Fruit fly (Drosophila melanogaster) whole organism, embryonic: ENCODE results near the gene Kmn1.

Experiments
- Atf-2 ChIP-seq: fragments of 200-800 bp; sonication (Bioruptor generic); optimal IDR thresholded peaks from 2 replicates; lab custom pipeline; 2016; ENCODE audit warnings: missing biosample characterization, missing genetic modification characterization
- CG12071 ChIP-seq: fragments of 200-800 bp; sonication (Bioruptor generic); optimal IDR thresholded peaks from 3 replicates; lab custom pipeline; 2018; ENCODE audit warnings: missing biosample characterization, mild to moderate bottlenecking, missing genetic modification characterization
- CG12659 ChIP-seq: fragments of 200-800 bp; sonication (Bioruptor generic); optimal IDR thresholded peaks from 3 replicates; lab custom pipeline; 2017; ENCODE audit warnings: mild to moderate bottlenecking, missing biosample characterization, missing genetic modification reagents, missing genetic modification characterization
- CG12942 ChIP-seq: fragments of 200-800 bp; sonication (Bioruptor generic); optimal IDR thresholded peaks from 3 replicates; lab custom pipeline; 2016; ENCODE audit warnings: missing biosample characterization, missing genetic modification characterization
- CG1602 ChIP-seq: fragments of 200-800 bp; sonication (Bioruptor generic); optimal IDR thresholded peaks from 3 replicates; lab custom pipeline; 2016; ENCODE audit warnings: missing biosample characterization, missing genetic modification characterization
- CG16813 ChIP-seq: fragments of 200-800 bp; sonication (Bioruptor generic); IDR thresholded peaks from 3 replicates; pipeline ENCODE4 v1.3.6; 2022; ENCODE audit warnings: missing biosample characterization, missing genetic modification characterization; ENCODE audit not compliant: partially characterized antibody
- CG2875 ChIP-seq: fragments of 200-800 bp; sonication (Bioruptor generic); optimal IDR thresholded peaks from 2 replicates; lab custom pipeline; 2017; ENCODE audit warnings: missing biosample characterization, mild to moderate bottlenecking, missing genetic modification characterization, missing genetic modification reagents
- CG2889 ChIP-seq: fragments of 200-800 bp; sonication (Bioruptor generic); IDR thresholded peaks from 3 replicates; pipeline ENCODE4 v1.3.6; 2022; ENCODE audit warnings: missing biosample characterization, missing genetic modification characterization
- CG32532 ChIP-seq: fragments of 200-800 bp; sonication (Bioruptor generic); IDR thresholded peaks from 2 replicates; pipeline ENCODE4 v1.3.6; 2022; ENCODE audit warnings: missing biosample characterization, missing genetic modification characterization
- CG3847 ChIP-seq: fragments of 200-800 bp; sonication (Bioruptor generic); IDR thresholded peaks from 2 replicates; pipeline ENCODE4 v1.3.6; 2022; ENCODE audit warnings: missing biosample characterization, missing genetic modification characterization
- CG4360 ChIP-seq: fragments of 200-800 bp; sonication (Bioruptor generic); IDR thresholded peaks from 2 replicates; pipeline ENCODE4 v1.3.6; 2022; ENCODE audit warnings: missing biosample characterization, missing genetic modification characterization
- CG6175 ChIP-seq: fragments of 200-800 bp; sonication (Bioruptor generic); IDR thresholded peaks from 3 replicates; pipeline ENCODE4 v1.3.6; 2022; ENCODE audit warnings: missing biosample characterization, missing genetic modification characterization
- CG6765 ChIP-seq: fragments of 200-800 bp; sonication (Bioruptor generic); optimal IDR thresholded peaks from 3 replicates; lab custom pipeline; 2017; ENCODE audit warnings: missing biosample characterization, mild to moderate bottlenecking, missing genetic modification characterization
- CG6854 ChIP-seq: fragments of 200-800 bp; sonication (Bioruptor generic); optimal IDR thresholded peaks from 3 replicates; lab custom pipeline; 2017; ENCODE audit warnings: missing biosample characterization, mild to moderate bottlenecking, missing genetic modification characterization
- CG8281 ChIP-seq: fragments of 200-800 bp; sonication (Bioruptor generic); optimal IDR thresholded peaks from 2 replicates; lab custom pipeline; 2018; ENCODE audit warnings: missing biosample characterization, mild to moderate bottlenecking, missing genetic modification characterization, moderate library complexity
- CG9609 ChIP-seq: fragments of 200-800 bp; sonication (Bioruptor generic); optimal IDR thresholded peaks from 3 replicates; lab custom pipeline; 2016; ENCODE audit warnings: missing biosample characterization, missing genetic modification characterization
- CTCF ChIP-seq: fragments of 200-800 bp; sonication (Bioruptor generic); optimal IDR thresholded peaks from 2 replicates; lab custom pipeline; 2017; ENCODE audit warnings: missing biosample characterization, mild to moderate bottlenecking, missing genetic modification characterization, moderate library complexity
- Hmx ChIP-seq: fragments of 200-800 bp; sonication (Bioruptor generic); optimal IDR thresholded peaks from 2 replicates; lab custom pipeline; 2016; ENCODE audit warnings: missing biosample characterization, missing genetic modification characterization
- Max ChIP-seq: fragments of 200-800 bp; sonication (Bioruptor generic); optimal IDR thresholded peaks from 2 replicates; lab custom pipeline; 2016; ENCODE audit warnings: missing biosample characterization, mild to moderate bottlenecking, missing genetic modification characterization
- Med ChIP-seq: fragments of 200-800 bp; sonication (Bioruptor generic); peaks from one replicate; lab custom pipeline; 2016; ENCODE audit warnings: missing biosample characterization, missing genetic modification characterization, mild to moderate bottlenecking, inconsistent platforms, moderate library complexity
- Meics ChIP-seq: fragments of 200-800 bp; sonication (Bioruptor generic); optimal IDR thresholded peaks from 2 replicates; lab custom pipeline; 2017; ENCODE audit warnings: missing biosample characterization, mild to moderate bottlenecking, missing genetic modification characterization
- Rfx ChIP-seq: fragments of 200-800 bp; sonication (Bioruptor generic); IDR thresholded peaks from 2 replicates; pipeline ENCODE4 v1.3.6; 2022; ENCODE audit warnings: missing biosample characterization, missing genetic modification characterization
- Scr ChIP-seq: fragments of 200-800 bp; sonication (Bioruptor generic); IDR thresholded peaks from 2 replicates; pipeline ENCODE4 v1.3.6; 2022; ENCODE audit warnings: missing biosample characterization, missing genetic modification characterization; ENCODE audit not compliant: partially characterized antibody
- Six4 ChIP-seq: fragments of 200-800 bp; sonication (Bioruptor generic); optimal IDR thresholded peaks from 2 replicates; lab custom pipeline; 2016; ENCODE audit warnings: missing biosample characterization, missing genetic modification characterization
- ci ChIP-seq: fragments of 200-800 bp; sonication (Bioruptor generic); IDR thresholded peaks from 3 replicates; pipeline ENCODE4 v1.3.6; 2022; ENCODE audit warnings: missing biosample characterization, missing genetic modification characterization
- dan ChIP-seq: fragments of 200-800 bp; sonication (Bioruptor generic); IDR thresholded peaks from 2 replicates; pipeline ENCODE4 v1.3.6; 2022; ENCODE audit warnings: missing biosample characterization, missing genetic modification characterization
- eyg ChIP-seq: fragments of 200-800 bp; sonication (Bioruptor generic); optimal IDR thresholded peaks from 3 replicates; lab custom pipeline; 2016; ENCODE audit warnings: missing biosample characterization, missing genetic modification characterization
- gcm2 ChIP-seq: fragments of 200-800 bp; sonication (Bioruptor generic); optimal IDR thresholded peaks from 2 replicates; lab custom pipeline; 2016; ENCODE audit warnings: missing biosample characterization, missing genetic modification characterization
- gfzf ChIP-seq: fragments of 200-800 bp; sonication (Bioruptor generic); optimal IDR thresholded peaks from 2 replicates; lab custom pipeline; 2016; ENCODE audit warnings: missing biosample characterization, mild to moderate bottlenecking, missing genetic modification characterization, moderate library complexity
- grn ChIP-seq: fragments of 200-800 bp; sonication (Bioruptor generic); optimal IDR thresholded peaks from 3 replicates; lab custom pipeline; 2017; ENCODE audit warnings: missing biosample characterization, missing genetic modification characterization
- ken ChIP-seq: fragments of 200-800 bp; sonication (Bioruptor generic); IDR thresholded peaks from 3 replicates; pipeline ENCODE4 v1.3.6; 2022; ENCODE audit warnings: missing biosample characterization, missing genetic modification characterization
- onecut ChIP-seq: fragments of 200-800 bp; sonication (Bioruptor generic); IDR thresholded peaks from 2 replicates; pipeline ENCODE4 v1.3.6; 2022; ENCODE audit warnings: missing biosample characterization, missing genetic modification characterization
- pan ChIP-seq, 4 experiments: fragments of >200 bp in 3 of 4; fragments of 200-800 bp in 1 of 4; sonication (Bioruptor generic) in 1 of 4; optimal IDR thresholded peaks in 3 of 4; IDR thresholded peaks in 1 of 4; 2 replicates each; pipeline versions ENCODE4 v1.3.6 to Lab custom; 2017 to 2022; ENCODE audit warnings: missing biosample characterization in 2 of 4, missing genetic modification characterization in 2 of 4, mixed read lengths in 1 of 4
- pita ChIP-seq: fragments of 200-800 bp; sonication (Bioruptor generic); optimal IDR thresholded peaks from 2 replicates; lab custom pipeline; 2017; ENCODE audit warnings: missing biosample characterization, mild to moderate bottlenecking, missing genetic modification characterization
- row ChIP-seq: fragments of 200-800 bp; sonication (Bioruptor generic); IDR thresholded peaks from 3 replicates; pipeline ENCODE4 v1.3.6; 2022; ENCODE audit warnings: missing biosample characterization, missing genetic modification characterization
- sc ChIP-seq, 3 experiments: fragments of >200 bp in 2 of 3; fragments of 200-800 bp in 1 of 3; sonication (Bioruptor generic) in 1 of 3; optimal IDR thresholded peaks; 2 replicates in 2 of 3; 3 replicates in 1 of 3; lab custom pipeline; 2017; ENCODE audit warnings: mild to moderate bottlenecking in 1 of 3, missing biosample characterization in 1 of 3, missing genetic modification characterization in 1 of 3, missing genetic modification reagents in 1 of 3
- sd ChIP-seq: fragments of 200-800 bp; sonication (Bioruptor generic); optimal IDR thresholded peaks from 3 replicates; lab custom pipeline; 2018; ENCODE audit warnings: missing biosample characterization, mild to moderate bottlenecking, missing genetic modification characterization, moderate library complexity
- sna ChIP-seq: fragments of 200-800 bp; sonication (Bioruptor generic); IDR thresholded peaks from 2 replicates; pipeline ENCODE4 v1.3.6; 2022; ENCODE audit warnings: missing biosample characterization, missing genetic modification characterization; ENCODE audit not compliant: partially characterized antibody
- stwl ChIP-seq: fragments of 200-800 bp; sonication (Bioruptor generic); optimal IDR thresholded peaks from 3 replicates; lab custom pipeline; 2018; ENCODE audit warnings: missing biosample characterization, mild to moderate bottlenecking, missing genetic modification characterization, moderate library complexity
- sug ChIP-seq: fragments of 200-800 bp; optimal IDR thresholded peaks from 2 replicates; lab custom pipeline; 2019; ENCODE audit warnings: missing biosample characterization, mild to moderate bottlenecking, missing genetic modification characterization, moderate library complexity
- tio ChIP-seq: fragments of 200-800 bp; sonication (Bioruptor generic); optimal IDR thresholded peaks from 2 replicates; lab custom pipeline; 2017; ENCODE audit warnings: missing biosample characterization, missing genetic modification characterization, inconsistent platforms
- unpg ChIP-seq: fragments of 200-800 bp; sonication (Bioruptor generic); optimal IDR thresholded peaks from 3 replicates; lab custom pipeline; 2018; ENCODE audit warnings: missing biosample characterization, mild to moderate bottlenecking, missing genetic modification characterization, moderate library complexity
- vfl ChIP-seq: fragments of 200-800 bp; sonication (Bioruptor generic); optimal IDR thresholded peaks from 2 replicates; lab custom pipeline; 2016; ENCODE audit warnings: missing biosample characterization, missing genetic modification characterization
- wek ChIP-seq: fragments of 200-800 bp; sonication (Bioruptor generic); optimal IDR thresholded peaks from 3 replicates; lab custom pipeline; 2018; ENCODE audit warnings: missing biosample characterization, mild to moderate bottlenecking, missing genetic modification characterization, moderate library complexity
- z ChIP-seq: fragments of 200-800 bp; sonication (Bioruptor generic); IDR thresholded peaks from 3 replicates; pipeline ENCODE4 v1.3.6; 2022; ENCODE audit warnings: missing biosample characterization, missing genetic modification characterization

Kmn1 gene

DNA sequence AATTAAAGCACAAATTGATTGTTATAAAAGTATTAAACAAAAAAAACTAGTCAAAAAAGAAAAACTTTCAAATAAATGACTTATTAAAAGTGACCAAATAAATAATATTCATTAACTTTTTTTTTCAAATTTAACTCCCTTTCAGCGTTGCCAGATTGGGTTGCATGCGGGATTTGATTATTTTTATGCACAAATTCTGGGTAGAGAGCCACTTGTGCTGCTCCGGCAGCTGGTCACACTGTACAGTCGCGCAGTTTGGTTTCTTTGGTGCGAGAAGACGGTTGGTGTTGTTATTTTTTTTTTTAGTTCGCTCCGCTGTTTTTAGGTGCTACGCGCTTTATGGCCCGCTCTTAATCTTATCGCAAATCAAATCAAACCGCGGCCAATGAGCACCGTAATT is 27.3 kb upstream of the Kmn1 start, which contains the start of gene rho-4 (continued):
- TF ChIP-seq CG32532 (GFP tag; lab: Robert Waterston, UW) (peak; percentile 26; the same call in 1 of the 2 replicates), gfzf (peak; percentile 53), CG16813 (GFP tag; lab: Robert Waterston, UW) (0 out of 3 replicates have a peak, but pooled peaks have one; percentile 12), ci (GFP tag; lab: Robert Waterston, UW) (peak; percentile 39; the same call in 1 of the 3 replicates), Scr (0 out of 2 replicates have a peak, but pooled peaks have one; percentile 28), Rfx (GFP tag; lab: Robert Waterston, UW) (peak; percentile 26; the same call in 1 of the 2 replicates), ken (GFP tag; lab: Robert Waterston, UW) (0 out of 3 replicates have a peak, but pooled peaks have one; percentile 20), CG3847 (peak; percentile 73), grn (GFP tag; lab: Kevin White, UChicago) (peak; percentile 39), row (GFP tag; lab: Robert Waterston, UW) (peak; percentile 38; the same call in 2 of the 3 replicates)

DNA sequence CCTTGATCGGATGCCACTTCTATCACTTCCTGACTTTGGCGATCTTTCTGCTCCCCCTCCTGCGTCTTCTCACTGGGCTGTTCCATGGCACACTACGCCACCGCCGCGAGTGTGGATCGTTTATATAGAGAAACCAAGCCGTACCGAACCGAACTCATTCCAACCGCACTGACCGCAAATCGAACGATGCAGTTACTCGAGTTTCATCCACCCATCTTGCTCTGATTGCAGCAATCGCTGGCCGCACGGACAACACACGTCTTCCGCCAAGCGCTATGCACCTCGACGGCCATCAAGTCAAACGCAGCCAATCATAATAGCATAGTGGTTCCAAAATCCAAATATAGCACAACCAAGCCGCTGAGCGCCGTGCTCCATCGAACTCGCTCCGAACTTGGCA is 11.8 kb upstream of the Kmn1 start, which contains the start of gene pkm:
Gene pkm, minus strand, starts transcription at position 101 of the 400 bp plus-strand sequence.
- TF ChIP-seq Med (GFP tag; lab: Kevin White, UChicago), result peak; percentile 32
- no peak for TF ChIP-seq Atf-2 (GFP tag; lab: Kevin White, UChicago)
- no peak for TF ChIP-seq CG6854 (GFP tag; lab: Kevin White, UChicago)
- no peak for TF ChIP-seq Meics (GFP tag; lab: Kevin White, UChicago)

- TF ChIP-seq CG6765, result peak; percentile 46
- TF ChIP-seq CG12659 (GFP tag; lab: Kevin White, UChicago), result peak; percentile 88
- TF ChIP-seq stwl (tag; lab: Kevin White, UChicago), result peak; percentile 66
- TF ChIP-seq Six4 (GFP tag; lab: Kevin White, UChicago), result peak; percentile 59
- peak; percentile 89 for TF ChIP-seq pita (GFP tag; lab: Kevin White, UChicago)
- peak; percentile 56 for TF ChIP-seq CTCF (GFP tag; lab: Kevin White, UChicago)
- TF ChIP-seq sc (optimal IDR thresholded peaks at IDR 0.05; lab: Kevin White, UChicago), result no peak
- TF ChIP-seq sc (GFP tag; optimal IDR thresholded peaks at IDR 0.05; lab: Kevin White, UChicago), result no peak
- TF ChIP-seq CG2889 (GFP tag; lab: Robert Waterston, UW), result peak; percentile 57; the same call in 2 of the 3 replicates
- peak; percentile 74 for TF ChIP-seq Rfx (GFP tag; lab: Robert Waterston, UW)
- peak; percentile 45; the same call in 1 of the 3 replicates for TF ChIP-seq z (GFP tag; lab: Robert Waterston, UW)
- peak; percentile 40 for TF ChIP-seq CG2875
- peak; percentile 61 for TF ChIP-seq unpg (GFP tag; lab: Kevin White, UChicago)
- peak; percentile 76 for TF ChIP-seq sd
- no peak for TF ChIP-seq wek (GFP tag; lab: Kevin White, UChicago)
- TF ChIP-seq Max, result no peak
- peak; percentile 46 for TF ChIP-seq gcm2
- TF ChIP-seq CG6175, result no peak
- peak; percentile 32 for TF ChIP-seq CG12071
- no peak for TF ChIP-seq pan (optimal IDR thresholded peaks at IDR 0.05; lab: Kevin White, UChicago)
- peak in 1 of 2 experiments; percentile 55 for TF ChIP-seq pan (GFP tag; optimal IDR thresholded peaks at IDR 0.05 in 1 of 2, IDR thresholded peaks at IDR 0.05 in 1 of 2)
- no peak for TF ChIP-seq CG4360 (GFP tag; lab: Robert Waterston, UW)
- TF ChIP-seq eyg (GFP tag; lab: Kevin White, UChicago), result no peak
- TF ChIP-seq onecut (GFP tag; lab: Robert Waterston, UW), result 0 out of 2 replicates have a peak, but pooled peaks have one; percentile 26
- peak; percentile 45 for TF ChIP-seq CG1602 (GFP tag; lab: Kevin White, UChicago)
- no peak for TF ChIP-seq tio (GFP tag; lab: Kevin White, UChicago)
- TF ChIP-seq vfl (GFP tag; lab: Kevin White, UChicago), result peak; percentile 17
- TF ChIP-seq CG9609 (GFP tag; lab: Kevin White, UChicago), result peak; percentile 55
- 0 out of 2 replicates have a peak, but pooled peaks have one; percentile 34 for TF ChIP-seq sna (GFP tag; lab: Robert Waterston, UW)
- no peak for TF ChIP-seq CG8281 (tag; lab: Kevin White, UChicago)
- no peak for TF ChIP-seq Hmx (GFP tag; lab: Kevin White, UChicago)
- TF ChIP-seq CG12942 (GFP tag; lab: Kevin White, UChicago), result peak; percentile 52
- TF ChIP-seq dan (GFP tag; lab: Robert Waterston, UW), result no peak
- peak; percentile 63 for TF ChIP-seq sug (tag; lab: Kevin White, UChicago)
Measured at dm6 chrX:11580200-11580840, 8.1 kb upstream of the Kmn1 start, which contains the start of gene nod. nod (plus strand) TSS chrX:11580772.
